Fruit fly (Drosophila melanogaster): ENCODE measurements around the gene CG12402.

CG12402 gene

DNA sequence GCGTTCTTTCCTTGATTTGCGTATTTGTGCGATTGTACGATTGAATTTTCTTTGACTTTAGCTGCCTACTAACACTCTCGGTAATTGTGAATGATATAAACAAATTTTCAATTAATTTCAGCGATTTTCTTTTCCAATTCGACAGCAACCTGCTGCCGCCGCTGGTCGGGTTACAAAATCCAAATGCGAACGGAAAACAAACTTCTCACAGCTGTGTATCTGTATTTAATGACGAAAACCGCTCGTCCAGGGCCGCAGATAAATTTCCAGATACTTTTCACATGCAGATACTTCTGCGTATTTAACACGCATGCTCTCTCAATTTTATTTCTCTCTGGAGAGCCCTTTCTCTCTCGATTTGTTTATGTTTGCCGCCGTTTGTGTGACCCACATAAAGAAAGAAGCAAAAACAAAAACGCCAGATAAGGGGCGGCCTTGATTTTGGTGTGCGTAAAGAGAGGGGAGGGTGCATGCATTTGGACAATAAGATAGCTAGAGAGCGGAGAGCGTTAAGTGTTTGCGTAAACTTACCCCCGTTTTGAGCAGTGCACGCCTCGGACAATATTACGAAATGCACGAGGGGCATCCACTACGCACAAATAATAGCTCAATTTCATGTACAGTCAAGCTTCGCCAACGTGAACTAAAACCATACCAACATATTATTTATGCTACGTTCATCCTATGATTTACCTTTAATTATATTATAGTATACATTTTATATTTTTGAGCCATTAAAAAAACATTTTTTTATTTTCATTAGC lies at the start of gene CG12402:
Gene CG12402 (minus strand): TSS at position 164 of the 764 bp plus-strand sequence.
- TF ChIP-seq dimm (GFP tag; IDR thresholded peaks at IDR 0.05) (peak; percentile 51; the same call in 1 of the 2 replicates), dysf (GFP tag; IDR thresholded peaks at IDR 0.05) (peak; percentile 89), Dip3 (GFP tag; optimal IDR thresholded peaks at IDR 0.05) (peak; percentile 12), disco-r (GFP tag; optimal IDR thresholded peaks at IDR 0.05) (peak; percentile 20), CG12769 (tag; optimal IDR thresholded peaks at IDR 0.05) (peak; percentile 89), Hmr (GFP tag; optimal IDR thresholded peaks at IDR 0.05) (peak; percentile 82), Hr39 (optimal IDR thresholded peaks at IDR 0.05) (no peak), p53 (GFP tag; optimal IDR thresholded peaks at IDR 0.05) (peak; percentile 2), grn (GFP tag; optimal IDR thresholded peaks at IDR 0.05) (peak; percentile 79), Nf-YA (GFP tag; IDR thresholded peaks at IDR 0.05) (peak; percentile 75), Max (GFP tag; optimal IDR thresholded peaks at IDR 0.05) (peak; percentile 56), gsb (GFP tag; IDR thresholded peaks at IDR 0.05) (peak; percentile 81), CG43689 (GFP tag; IDR thresholded peaks at IDR 0.05) (peak; percentile 73; the same call in 1 of the 2 replicates), caup (GFP tag; optimal IDR thresholded peaks at IDR 0.05; ENCODE audit: severe bottlenecking) (peak; percentile 80), CG1233 (GFP tag; optimal IDR thresholded peaks at IDR 0.05) (peak; percentile 81), h (optimal IDR thresholded peaks at IDR 0.05) (no peak), kay (GFP tag; optimal IDR thresholded peaks at IDR 0.05) (peak; percentile 76), MTF-1 (GFP tag; optimal IDR thresholded peaks at IDR 0.05; ENCODE audit: borderline replicate concordance) (peak; percentile 57), Hr78 (GFP tag; optimal IDR thresholded peaks at IDR 0.05) (peak in 1 of 2 experiments; percentile 68), CG30403 (GFP tag; optimal IDR thresholded peaks at IDR 0.05) (peak; percentile 85), Oli (tag; optimal IDR thresholded peaks at IDR 0.05) (peak; percentile 88), rib (GFP tag; IDR thresholded peaks at IDR 0.05) (peak; percentile 85; the same call in 1 of the 2 replicates), crp (GFP tag; optimal IDR thresholded peaks at IDR 0.05) (no peak), crc (GFP tag; optimal IDR thresholded peaks at IDR 0.05) (peak; percentile 27), CG31224 (GFP tag; IDR thresholded peaks at IDR 0.05) (peak; percentile 56), pan (optimal IDR thresholded peaks at IDR 0.05) (no peak), pan (GFP tag; optimal IDR thresholded peaks at IDR 0.05 in 1 of 2, IDR thresholded peaks at IDR 0.05 in 1 of 2) (peak in 1 of 2 experiments; percentile 90), CG12104 (GFP tag; optimal IDR thresholded peaks at IDR 0.05) (peak; percentile 70), CG34376 (GFP tag; optimal IDR thresholded peaks at IDR 0.05) (peak; percentile 71), CkIIα-i1 (GFP tag; IDR thresholded peaks at IDR 0.05) (no peak), Sry-δ (GFP tag; optimal IDR thresholded peaks at IDR 0.05) (peak; percentile 3), Dll (GFP tag; IDR thresholded peaks at IDR 0.05; ENCODE audit: partially characterized antibody) (peak; percentile 67; the same call in 3 of the 4 replicates), croc (GFP tag; conservative IDR thresholded peaks at IDR 0.05) (peak; percentile 61), CG6854 (GFP tag; optimal IDR thresholded peaks at IDR 0.05) (peak; percentile 68), exex (tag; optimal IDR thresholded peaks at IDR 0.05) (no peak), CG1792 (GFP tag; optimal IDR thresholded peaks at IDR 0.05) (peak; percentile 51), Aef1 (GFP tag; IDR thresholded peaks at IDR 0.05) (peak; percentile 84), CG17829 (tag; optimal IDR thresholded peaks at IDR 0.05) (peak; percentile 91), CG15269 (tag; optimal IDR thresholded peaks at IDR 0.05) (peak; percentile 91), Chrac-16 (GFP tag; optimal IDR thresholded peaks at IDR 0.05) (peak; percentile 79), tx (GFP tag; optimal IDR thresholded peaks at IDR 0.05) (no peak), Deaf1 (tag; optimal IDR thresholded peaks at IDR 0.05) (peak; percentile 70), klu (GFP tag; IDR thresholded peaks at IDR 0.05) (peak; percentile 63), CG6813 (GFP tag; optimal IDR thresholded peaks at IDR 0.05) (peak; percentile 86), CG5180 (GFP tag; optimal IDR thresholded peaks at IDR 0.05) (peak; percentile 75), corto (GFP tag; optimal IDR thresholded peaks at IDR 0.05) (no peak), sima (GFP tag; optimal IDR thresholded peaks at IDR 0.05) (no peak), Ssrp (tag; optimal IDR thresholded peaks at IDR 0.05) (peak; percentile 81), Ptx1 (GFP tag; IDR thresholded peaks at IDR 0.05) (peak; percentile 89)
